Fruit fly (Drosophila melanogaster) whole organism, embryonic: Measurements from ENCODE around the gene CG34417.

Experiments
- CG10147 ChIP-seq: fragments of 200-800 bp; sonication (Bioruptor generic); optimal IDR thresholded peaks from 2 replicates; lab custom pipeline; 2019; ENCODE audit warnings: missing biosample characterization, mild to moderate bottlenecking, missing genetic modification characterization, moderate library complexity
- CG10321 ChIP-seq: fragments of 200-800 bp; sonication (Bioruptor generic); IDR thresholded peaks from 2 replicates; pipeline ENCODE4 v1.3.6; 2022; ENCODE audit warnings: missing biosample characterization, missing genetic modification characterization
- CG10543 ChIP-seq: fragments of 200-800 bp; sonication (Bioruptor generic); optimal IDR thresholded peaks from 3 replicates; lab custom pipeline; 2017; ENCODE audit warnings: missing biosample characterization, mild to moderate bottlenecking, missing genetic modification characterization, moderate library complexity
- CG12236 ChIP-seq: fragments of 200-800 bp; sonication (Bioruptor generic); optimal IDR thresholded peaks from 2 replicates; lab custom pipeline; 2016; ENCODE audit warnings: missing biosample characterization, missing genetic modification characterization
- CG12391 ChIP-seq: fragments of 200-800 bp; sonication (Bioruptor generic); optimal IDR thresholded peaks from 3 replicates; lab custom pipeline; 2018; ENCODE audit warnings: missing biosample characterization, mild to moderate bottlenecking, missing genetic modification characterization, moderate library complexity
- CG13624 ChIP-seq: fragments of 200-800 bp; sonication (Bioruptor generic); optimal IDR thresholded peaks from 2 replicates; lab custom pipeline; 2016; ENCODE audit warnings: missing biosample characterization, missing genetic modification characterization
- CG14860 ChIP-seq: fragments of 200-800 bp; sonication (Bioruptor generic); IDR thresholded peaks from 3 replicates; pipeline ENCODE4 v1.3.6; 2022; ENCODE audit warnings: missing biosample characterization, missing genetic modification characterization; ENCODE audit not compliant: partially characterized antibody
- CG16779 ChIP-seq: fragments of 200-800 bp; sonication (Bioruptor generic); IDR thresholded peaks from 2 replicates; pipeline ENCODE4 v1.3.6; 2022; ENCODE audit warnings: missing biosample characterization, missing genetic modification characterization
- CG16813 ChIP-seq: fragments of 200-800 bp; sonication (Bioruptor generic); IDR thresholded peaks from 3 replicates; pipeline ENCODE4 v1.3.6; 2022; ENCODE audit warnings: missing biosample characterization, missing genetic modification characterization; ENCODE audit not compliant: partially characterized antibody
- CG18599 ChIP-seq: fragments of 200-800 bp; sonication (Bioruptor generic); optimal IDR thresholded peaks from 3 replicates; lab custom pipeline; 2017; ENCODE audit warnings: missing biosample characterization, missing genetic modification characterization, mild to moderate bottlenecking, moderate library complexity, missing genetic modification reagents
- CG2199 ChIP-seq: fragments of 200-800 bp; sonication (Bioruptor generic); IDR thresholded peaks from 3 replicates; pipeline ENCODE4 v1.3.6; 2022; ENCODE audit warnings: missing biosample characterization, missing genetic modification characterization
- CG2678 ChIP-seq: fragments of 200-800 bp; sonication (Bioruptor generic); optimal IDR thresholded peaks from 3 replicates; lab custom pipeline; 2019; ENCODE audit warnings: missing biosample characterization, mild to moderate bottlenecking, missing genetic modification characterization, moderate library complexity
- CG3838 ChIP-seq: fragments of 200-800 bp; sonication (Bioruptor generic); optimal IDR thresholded peaks from 3 replicates; lab custom pipeline; 2016; ENCODE audit warnings: missing biosample characterization, missing genetic modification characterization
- CG5245 ChIP-seq: fragments of 200-800 bp; sonication (Bioruptor generic); optimal IDR thresholded peaks from 3 replicates; lab custom pipeline; 2016; ENCODE audit warnings: missing biosample characterization, missing genetic modification characterization
- CG7357 ChIP-seq: fragments of 200-800 bp; sonication (Bioruptor generic); IDR thresholded peaks from 3 replicates; pipeline ENCODE4 v1.3.6; 2022; ENCODE audit warnings: missing biosample characterization, missing genetic modification characterization
- CG7928 ChIP-seq: fragments of 200-800 bp; sonication (Bioruptor generic); optimal IDR thresholded peaks from 2 replicates; lab custom pipeline; 2017; ENCODE audit warnings: missing biosample characterization, mild to moderate bottlenecking, missing genetic modification characterization
- D19B ChIP-seq: fragments of 200-800 bp; sonication (Bioruptor generic); optimal IDR thresholded peaks from 2 replicates; lab custom pipeline; 2017; ENCODE audit warnings: missing biosample characterization, mild to moderate bottlenecking, missing genetic modification characterization
- Dip2 ChIP-seq: fragments of 200-800 bp; sonication (Bioruptor generic); IDR thresholded peaks from 2 replicates; pipeline ENCODE4 v1.3.6; 2022; ENCODE audit warnings: missing biosample characterization, missing genetic modification characterization
- Ets97D ChIP-seq: fragments of 200-800 bp; sonication (Bioruptor generic); optimal IDR thresholded peaks from 3 replicates; lab custom pipeline; 2016; ENCODE audit warnings: missing biosample characterization, missing genetic modification characterization
- GATAe ChIP-seq: fragments of 200-800 bp; sonication (Bioruptor generic); conservative IDR thresholded peaks from 2 replicates; pipeline ENCODE4 v1.3.6; 2022; ENCODE audit warnings: missing biosample characterization, missing genetic modification characterization
- Gug ChIP-seq: fragments of 200-800 bp; sonication (Bioruptor generic); IDR thresholded peaks from 4 replicates; pipeline ENCODE4 v1.3.6; 2022; ENCODE audit warnings: missing biosample characterization, missing genetic modification characterization
- HLH3B ChIP-seq: fragments of 200-800 bp; sonication (Bioruptor generic); IDR thresholded peaks from 2 replicates; pipeline ENCODE4 v1.3.6; 2022; ENCODE audit warnings: missing biosample characterization, missing genetic modification characterization
- HLHmδ ChIP-seq: fragments of 200-800 bp; sonication (Bioruptor generic); optimal IDR thresholded peaks from 2 replicates; lab custom pipeline; 2018; ENCODE audit warnings: missing biosample characterization, mild to moderate bottlenecking, missing genetic modification characterization, moderate library complexity
- Hr3 ChIP-seq: fragments of 200-800 bp; sonication (Bioruptor generic); optimal IDR thresholded peaks from 3 replicates; lab custom pipeline; 2016; ENCODE audit warnings: missing biosample characterization, missing genetic modification characterization
- MESR4 ChIP-seq: fragments of 200-800 bp; sonication (Bioruptor generic); optimal IDR thresholded peaks from 2 replicates; lab custom pipeline; 2018; ENCODE audit warnings: missing biosample characterization, mild to moderate bottlenecking, missing genetic modification characterization, moderate library complexity
- Med ChIP-seq: fragments of 200-800 bp; sonication (Bioruptor generic); peaks from one replicate; lab custom pipeline; 2016; ENCODE audit warnings: missing biosample characterization, missing genetic modification characterization, mild to moderate bottlenecking, inconsistent platforms, moderate library complexity
- Nf-YB ChIP-seq: fragments of 200-800 bp; sonication (Bioruptor generic); optimal IDR thresholded peaks from 3 replicates; lab custom pipeline; 2019; ENCODE audit warnings: missing biosample characterization, mild to moderate bottlenecking, missing genetic modification characterization, moderate library complexity
- PHDP ChIP-seq: fragments of 200-800 bp; sonication (Bioruptor generic); optimal IDR thresholded peaks from 3 replicates; lab custom pipeline; 2018; ENCODE audit warnings: missing biosample characterization, mild to moderate bottlenecking, missing genetic modification characterization, moderate library complexity
- Ptx1 ChIP-seq: fragments of 200-800 bp; sonication (Bioruptor generic); IDR thresholded peaks from 2 replicates; pipeline ENCODE4 v1.3.6; 2022; ENCODE audit warnings: missing biosample characterization, missing genetic modification characterization
- br ChIP-seq: fragments of >200 bp; optimal IDR thresholded peaks from 2 replicates; lab custom pipeline; 2017
- bsh ChIP-seq, 2 experiments: fragments of 200-800 bp; sonication (Bioruptor generic); optimal IDR thresholded peaks; 2 replicates each; lab custom pipeline; 2017 to 2018; ENCODE audit warnings: mild to moderate bottlenecking in 2 of 2, missing biosample characterization in 2 of 2, missing genetic modification characterization in 2 of 2, moderate library complexity in 1 of 2
- crol ChIP-seq: fragments of 200-800 bp; sonication (Bioruptor generic); IDR thresholded peaks from 2 replicates; pipeline ENCODE4 v1.3.6; 2022; ENCODE audit warnings: missing biosample characterization, missing genetic modification characterization
- esg ChIP-seq: fragments of 200-800 bp; sonication (Bioruptor generic); conservative IDR thresholded peaks from 2 replicates; pipeline ENCODE4 v1.3.6; 2022; ENCODE audit warnings: missing biosample characterization, missing genetic modification characterization
- eyg ChIP-seq: fragments of 200-800 bp; sonication (Bioruptor generic); optimal IDR thresholded peaks from 3 replicates; lab custom pipeline; 2016; ENCODE audit warnings: missing biosample characterization, missing genetic modification characterization
- gfzf ChIP-seq: fragments of 200-800 bp; sonication (Bioruptor generic); optimal IDR thresholded peaks from 2 replicates; lab custom pipeline; 2016; ENCODE audit warnings: missing biosample characterization, mild to moderate bottlenecking, missing genetic modification characterization, moderate library complexity
- grau ChIP-seq: fragments of 200-800 bp; optimal IDR thresholded peaks from 3 replicates; lab custom pipeline; 2019; ENCODE audit warnings: missing biosample characterization, mild to moderate bottlenecking, missing genetic modification characterization, moderate library complexity
- hbn ChIP-seq: fragments of 200-800 bp; sonication (Bioruptor generic); IDR thresholded peaks from 2 replicates; pipeline ENCODE4 v1.3.6; 2022; ENCODE audit warnings: missing biosample characterization, missing genetic modification characterization; ENCODE audit not compliant: partially characterized antibody
- hkb ChIP-seq, 2 experiments: fragments of 200-800 bp in 1 of 2; fragments of >200 bp in 1 of 2; sonication (Bioruptor generic) in 1 of 2; IDR thresholded peaks in 1 of 2; optimal IDR thresholded peaks in 1 of 2; 2 replicates each; pipeline versions ENCODE4 v1.3.6 to Lab custom; 2017 to 2022; ENCODE audit warnings: missing biosample characterization in 1 of 2, missing genetic modification characterization in 1 of 2
- lilli ChIP-seq: fragments of 200-800 bp; sonication (Bioruptor generic); optimal IDR thresholded peaks from 3 replicates; lab custom pipeline; 2016; ENCODE audit warnings: missing biosample characterization, missing genetic modification characterization
- lmd ChIP-seq: fragments of 200-800 bp; sonication (Bioruptor generic); IDR thresholded peaks from 2 replicates; pipeline ENCODE4 v1.3.6; 2022; ENCODE audit warnings: missing biosample characterization, missing genetic modification characterization
- nerfin-2 ChIP-seq: fragments of 200-800 bp; sonication (Bioruptor generic); IDR thresholded peaks from 2 replicates; pipeline ENCODE4 v1.3.6; 2022; ENCODE audit warnings: missing biosample characterization, missing genetic modification characterization; ENCODE audit not compliant: partially characterized antibody
- rib ChIP-seq: fragments of 200-800 bp; sonication (Bioruptor generic); IDR thresholded peaks from 2 replicates; pipeline ENCODE4 v1.3.6; 2022; ENCODE audit warnings: missing biosample characterization, missing genetic modification characterization
- seq ChIP-seq: fragments of 200-800 bp; sonication (Bioruptor generic); IDR thresholded peaks from 2 replicates; pipeline ENCODE4 v1.3.6; 2022; ENCODE audit warnings: missing biosample characterization, missing genetic modification characterization
- sqz ChIP-seq: fragments of 200-800 bp; sonication (Bioruptor generic); optimal IDR thresholded peaks from 3 replicates; lab custom pipeline; 2018; ENCODE audit warnings: missing biosample characterization, mild to moderate bottlenecking, missing genetic modification characterization
- ssp ChIP-seq: fragments of 200-800 bp; sonication (Bioruptor generic); IDR thresholded peaks from 2 replicates; pipeline ENCODE4 v1.3.6; 2022; ENCODE audit warnings: missing biosample characterization, missing genetic modification characterization
- stc ChIP-seq: fragments of 200-800 bp; sonication (Bioruptor generic); IDR thresholded peaks from 2 replicates; pipeline ENCODE4 v1.3.6; 2022; ENCODE audit warnings: missing biosample characterization, missing genetic modification characterization
- tx ChIP-seq: fragments of 200-800 bp; sonication (Bioruptor generic); optimal IDR thresholded peaks from 2 replicates; lab custom pipeline; 2016; ENCODE audit warnings: missing biosample characterization, missing genetic modification characterization
- usp ChIP-seq: fragments of >200 bp; optimal IDR thresholded peaks from 2 replicates; lab custom pipeline; 2017; ENCODE audit warnings: missing biosample characterization, missing genetic modification characterization
- vvl ChIP-seq: fragments of 200-800 bp; sonication (Bioruptor generic); IDR thresholded peaks from 2 replicates; pipeline ENCODE4 v1.3.6; 2022; ENCODE audit warnings: missing biosample characterization, missing genetic modification characterization
- wdn ChIP-seq: fragments of 200-800 bp; sonication (Bioruptor generic); IDR thresholded peaks from 2 replicates; pipeline ENCODE4 v1.3.6; 2022; ENCODE audit warnings: missing biosample characterization, missing genetic modification characterization

Gene CG34417

DNA sequence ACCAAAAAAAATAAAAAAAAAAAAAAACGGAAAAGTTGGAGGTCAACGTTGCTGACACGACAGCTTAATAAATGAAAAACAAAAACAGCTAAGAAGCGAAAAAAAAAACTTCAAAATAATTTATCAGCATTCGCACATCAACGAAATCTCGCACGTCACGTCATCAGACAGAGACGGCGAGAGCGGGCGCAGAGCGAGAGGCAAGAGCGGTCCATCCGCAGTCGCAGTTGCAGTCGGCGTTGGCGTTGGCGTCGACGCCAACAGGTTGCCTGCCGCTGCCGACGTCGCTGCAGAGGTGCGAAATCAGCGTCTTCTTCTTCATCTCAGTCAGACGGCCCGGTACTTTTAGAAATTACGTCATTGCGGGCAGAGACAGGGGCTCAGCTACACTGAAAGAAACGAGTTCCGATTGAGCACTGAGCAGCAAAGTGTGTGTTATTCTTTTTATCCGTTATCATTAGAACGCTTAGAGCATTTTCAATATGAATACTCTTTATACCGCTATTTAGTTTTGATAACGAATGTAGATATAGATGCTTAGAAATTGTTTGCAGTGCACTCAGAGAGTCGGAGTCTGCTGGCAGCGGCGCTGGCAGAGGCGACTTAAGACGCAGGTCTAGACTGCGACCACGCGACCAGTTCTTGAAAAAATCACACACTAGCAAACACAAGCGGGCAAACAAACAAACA, 9.0 kb downstream of the CG34417 start (continued):
- TF ChIP-seq crol (GFP tag; lab: Robert Waterston, UW) (peak; percentile 57), sqz (GFP tag; lab: Kevin White, UChicago) (peak; percentile 85), br (no peak), tx (GFP tag; lab: Kevin White, UChicago) (peak; percentile 93), CG14860 (GFP tag; lab: Robert Waterston, UW) (no peak), CG12236 (peak; percentile 84), CG16813 (no peak), stc (GFP tag; lab: Robert Waterston, UW) (peak; percentile 93), Hr3 (GFP tag; lab: Kevin White, UChicago) (peak; percentile 86), CG3838 (GFP tag; lab: Kevin White, UChicago) (peak; percentile 70), eyg (GFP tag; lab: Kevin White, UChicago) (peak; percentile 85), bsh (GFP tag; optimal IDR thresholded peaks at IDR 0.05; lab: Kevin White, UChicago) (peak; percentile 96), D19B (GFP tag; lab: Kevin White, UChicago) (peak; percentile 90), hkb (optimal IDR thresholded peaks at IDR 0.05; lab: Kevin White, UChicago) (no peak), hkb (GFP tag; IDR thresholded peaks at IDR 0.05; lab: Robert Waterston, UW) (peak; percentile 97), CG5245 (GFP tag; lab: Kevin White, UChicago) (peak; percentile 97), HLH3B (GFP tag; lab: Robert Waterston, UW) (peak; percentile 94), Med (GFP tag; lab: Kevin White, UChicago) (peak; percentile 100), MESR4 (GFP tag; lab: Kevin White, UChicago) (peak; percentile 54), esg (peak; percentile 93), Gug (GFP tag; lab: Robert Waterston, UW) (peak; percentile 97), lilli (GFP tag; lab: Kevin White, UChicago) (peak; percentile 96), wdn (GFP tag; lab: Robert Waterston, UW) (peak; percentile 94), Ets97D (GFP tag; lab: Kevin White, UChicago) (peak; percentile 83), CG12391 (peak; percentile 92), Dip2 (GFP tag; lab: Robert Waterston, UW) (peak; percentile 68; the same call in 1 of the 2 replicates), ssp (GFP tag; lab: Robert Waterston, UW) (peak; percentile 83), gfzf (GFP tag; lab: Kevin White, UChicago) (peak; percentile 20), CG10543 (GFP tag; lab: Kevin White, UChicago) (peak; percentile 86), CG2199 (GFP tag; lab: Robert Waterston, UW) (peak; percentile 92), CG2678 (tag; lab: Kevin White, UChicago) (peak; percentile 97), lmd (GFP tag; lab: Robert Waterston, UW) (peak; percentile 96), rib (GFP tag; lab: Robert Waterston, UW) (peak; percentile 96), hbn (GFP tag; lab: Robert Waterston, UW) (no peak), CG10321 (GFP tag; lab: Robert Waterston, UW) (peak; percentile 63; the same call in 1 of the 2 replicates), nerfin-2 (GFP tag; lab: Robert Waterston, UW) (no peak), seq (GFP tag; lab: Robert Waterston, UW) (peak; percentile 96), vvl (peak; percentile 98), Nf-YB (GFP tag; lab: Kevin White, UChicago) (peak; percentile 74), CG7928 (GFP tag; lab: Kevin White, UChicago) (peak; percentile 79), usp (GFP tag; lab: Kevin White, UChicago) (no peak), CG13624 (GFP tag; lab: Kevin White, UChicago) (peak; percentile 98), Ptx1 (GFP tag; lab: Robert Waterston, UW) (peak; percentile 94), CG18599 (GFP tag; lab: Kevin White, UChicago) (peak; percentile 98), HLHmδ (GFP tag; lab: Kevin White, UChicago) (no peak), grau (tag; lab: Kevin White, UChicago) (peak; percentile 92), GATAe (GFP tag; lab: Robert Waterston, UW) (peak; percentile 79), CG10147 (GFP tag; lab: Kevin White, UChicago) (peak; percentile 96), PHDP (tag; lab: Kevin White, UChicago) (peak; percentile 91), CG7357 (GFP tag; lab: Robert Waterston, UW) (peak; percentile 90), CG16779 (GFP tag; lab: Robert Waterston, UW) (peak; percentile 95)
